Fruit fly (Drosophila melanogaster) whole organism, larva: Measurements from ENCODE around the gene Cpr65Aw.

Experiments
- noc ChIP-seq: fragments of 200-800 bp; sonication (Bioruptor generic); optimal IDR thresholded peaks from 3 replicates; lab custom pipeline; 2019; ENCODE audit warnings: missing biosample characterization, mild to moderate bottlenecking, missing genetic modification characterization, moderate library complexity

Gene Cpr65Aw

dm6 chr3L:6129591-6129990 lies 12.6 kb downstream of the Cpr65Aw start:
- TF ChIP-seq noc: no peak

dm6 chr3L:6125409-6125689 lies 16.9 kb downstream of the Cpr65Aw start:
- TF ChIP-seq noc: no peak

DNA sequence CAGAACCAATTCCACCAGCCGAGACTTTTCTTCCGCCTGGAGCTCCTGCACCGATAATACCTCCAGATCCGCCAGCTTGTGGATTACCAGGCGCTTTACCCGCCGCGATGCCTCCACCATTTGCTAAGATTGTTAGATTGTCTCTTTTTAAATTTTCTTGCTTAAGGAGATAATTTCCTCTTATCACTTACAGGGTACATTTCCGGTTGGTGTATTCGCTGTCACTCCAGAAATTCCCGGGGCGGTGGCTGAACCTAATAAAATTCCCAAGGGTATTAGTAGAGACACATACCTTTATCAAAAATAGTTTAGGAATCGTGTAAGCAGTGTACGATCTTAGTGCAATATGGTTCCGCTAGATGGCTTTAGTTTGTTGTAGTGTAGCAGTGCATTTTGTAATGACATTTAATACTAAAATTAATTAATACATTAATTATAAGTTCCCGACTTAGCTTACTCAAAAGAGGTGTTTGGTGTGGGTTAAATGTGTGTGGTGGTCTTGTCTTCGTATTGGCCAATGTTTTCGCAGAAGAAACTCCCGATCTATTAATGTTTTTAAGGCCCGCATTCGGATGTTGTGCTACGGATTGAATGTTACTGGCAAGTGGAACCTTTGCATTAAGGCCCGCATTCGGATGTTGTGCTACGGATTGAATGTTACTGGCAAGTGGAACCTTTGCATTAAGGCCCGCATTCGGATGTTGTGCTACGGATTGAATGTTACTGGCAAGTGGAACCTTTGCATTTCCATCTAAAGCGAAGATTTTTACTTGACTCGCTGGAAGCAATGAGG lies 17.4 kb downstream of the Cpr65Aw start:
- TF ChIP-seq noc: no peak

dm6 chr3L:6116881-6117280 lies 25.3 kb downstream of the Cpr65Aw start:
- TF ChIP-seq noc: no peak

DNA sequence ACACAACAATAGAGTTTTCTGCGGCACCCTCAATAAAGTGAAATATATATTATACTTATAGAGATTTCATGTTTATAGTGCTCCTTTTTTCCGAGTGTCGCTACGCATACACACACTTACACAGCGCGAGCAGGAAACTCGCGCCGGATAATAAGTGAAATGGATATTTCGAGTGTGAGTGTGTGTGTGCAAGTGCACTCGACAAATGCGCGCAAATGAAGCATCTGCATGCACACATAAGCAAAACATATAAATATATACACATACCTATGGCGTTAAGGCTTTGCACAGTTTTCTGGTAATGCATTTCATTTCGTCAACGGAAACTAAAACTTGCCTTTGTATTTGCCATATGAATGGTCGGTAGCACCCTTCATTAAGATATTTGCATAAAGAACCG lies 26.7 kb downstream of the Cpr65Aw start:
- no peak for TF ChIP-seq noc

- no peak for TF ChIP-seq noc
These were observed 30.8 kb downstream of the Cpr65Aw start for dm6 chr3L:6111458-6111857.

- TF ChIP-seq noc: no peak
These were observed 31.4 kb downstream of the Cpr65Aw start for dm6 chr3L:6110673-6111449.

DNA sequence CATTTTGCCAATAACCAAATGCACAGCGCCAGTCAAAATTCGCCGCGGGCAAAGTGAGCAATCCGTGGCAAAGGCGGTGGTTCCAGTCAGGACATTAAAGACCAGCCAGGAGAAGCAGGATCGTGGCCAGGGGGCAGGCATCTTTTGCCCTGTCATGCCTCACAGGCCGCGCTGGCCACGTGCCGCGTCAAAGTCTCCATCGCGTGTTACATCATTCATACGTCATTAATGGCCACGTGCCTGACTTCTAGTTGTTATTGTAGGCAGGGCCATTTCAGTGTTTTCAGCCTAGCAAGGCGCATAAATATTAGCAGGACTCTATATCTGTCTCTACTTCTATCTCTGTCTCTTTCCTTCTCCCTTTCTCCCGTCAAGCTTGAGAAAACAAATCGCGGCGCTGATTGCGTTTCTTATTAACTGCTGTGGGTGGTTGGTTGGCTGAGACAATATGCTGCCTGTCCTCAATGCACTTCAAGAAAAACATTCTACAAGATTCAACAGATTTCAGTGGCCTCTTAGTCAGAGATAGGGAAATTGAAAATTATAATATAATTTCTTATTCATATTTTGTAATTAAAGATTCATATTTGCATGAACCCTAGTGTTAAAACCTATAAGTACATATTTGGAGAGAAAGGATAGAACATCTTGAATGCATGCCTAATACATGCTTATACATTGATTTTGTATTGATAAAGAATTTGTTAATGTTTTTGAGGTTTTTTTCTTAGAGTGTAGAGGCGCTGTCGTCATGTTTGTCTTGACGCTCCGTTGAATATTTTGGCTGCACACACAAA lies 33.8 kb downstream of the Cpr65Aw start:
- TF ChIP-seq noc: no peak

DNA sequence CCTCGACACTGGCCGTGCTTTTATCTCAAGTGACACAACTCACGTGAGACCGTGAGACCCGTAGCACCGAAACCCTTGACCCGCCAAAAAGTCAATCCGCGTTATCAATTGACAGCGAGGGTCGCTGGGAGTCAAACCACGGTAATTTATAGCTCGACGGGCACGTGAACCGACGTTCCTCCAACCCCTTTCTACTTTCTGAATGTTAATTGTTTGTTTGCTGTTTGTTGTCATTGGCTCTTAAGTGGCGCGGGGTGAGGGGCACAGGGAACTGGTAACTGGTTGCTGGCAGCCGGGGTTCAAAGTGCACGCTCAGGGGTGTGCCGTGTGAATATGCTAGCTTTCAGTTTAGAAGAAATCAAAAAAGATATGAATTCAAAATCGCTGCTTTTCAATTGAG lies 35.5 kb downstream of the Cpr65Aw start:
- TF ChIP-seq noc: no peak

- no peak for TF ChIP-seq noc
These were observed 36.8 kb downstream of the Cpr65Aw start for dm6 chr3L:6105435-6105834.

DNA sequence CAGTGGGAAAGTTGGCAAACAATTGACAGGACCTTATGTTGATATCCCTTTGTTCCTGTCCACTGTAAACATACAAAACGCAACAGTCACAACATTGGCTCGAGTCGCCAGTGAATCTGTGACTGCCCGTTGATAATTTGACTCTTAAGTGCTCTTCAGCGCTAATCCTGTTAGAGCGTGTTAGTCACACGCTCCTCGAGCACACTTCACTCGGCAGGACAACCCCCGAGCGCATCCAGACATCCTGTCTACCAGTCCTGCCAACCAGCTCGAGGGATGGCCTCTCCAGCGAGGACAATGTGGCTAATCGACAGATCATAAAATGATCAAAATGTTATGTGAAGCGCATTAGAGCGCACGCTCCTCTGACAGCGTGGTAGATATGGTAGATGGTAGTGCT lies 37.7 kb downstream of the Cpr65Aw start:
- TF ChIP-seq noc: no peak

DNA sequence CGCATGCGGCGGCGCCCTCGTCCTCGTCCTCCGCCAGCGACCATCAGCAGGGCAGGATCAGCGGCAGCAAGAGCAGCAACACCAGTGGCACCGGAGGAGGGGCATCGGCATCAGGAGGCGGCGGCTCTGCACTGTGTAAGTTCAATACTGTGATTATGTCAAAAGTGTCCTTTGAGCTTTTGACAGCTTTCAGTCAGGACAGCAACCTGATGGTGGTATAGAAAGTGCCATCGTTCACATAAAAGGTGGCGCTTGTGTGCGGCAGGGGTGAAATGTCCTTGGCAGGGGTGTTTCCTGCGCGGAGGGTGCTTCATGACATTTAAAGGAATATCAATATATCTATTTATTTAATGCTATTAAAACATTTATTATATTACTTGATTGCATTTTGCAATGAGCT lies 38.6 kb downstream of the Cpr65Aw start:
- TF ChIP-seq noc: no peak

- no peak for TF ChIP-seq noc
These were observed 44.9 kb downstream of the Cpr65Aw start, which contains the start of gene Ets65A for dm6 chr3L:6097270-6097669. TSS of gene Ets65A (plus strand) at chr3L:6097617.

dm6 chr3L:6094697-6095096 lies 47.5 kb downstream of the Cpr65Aw start, which contains the start of the genes CG10467 and loj:
TSS of gene CG10467 (minus strand) at chr3L:6094747.
TSS of gene loj (plus strand) at chr3L:6094987.
- TF ChIP-seq noc: peak; percentile 92

DNA sequence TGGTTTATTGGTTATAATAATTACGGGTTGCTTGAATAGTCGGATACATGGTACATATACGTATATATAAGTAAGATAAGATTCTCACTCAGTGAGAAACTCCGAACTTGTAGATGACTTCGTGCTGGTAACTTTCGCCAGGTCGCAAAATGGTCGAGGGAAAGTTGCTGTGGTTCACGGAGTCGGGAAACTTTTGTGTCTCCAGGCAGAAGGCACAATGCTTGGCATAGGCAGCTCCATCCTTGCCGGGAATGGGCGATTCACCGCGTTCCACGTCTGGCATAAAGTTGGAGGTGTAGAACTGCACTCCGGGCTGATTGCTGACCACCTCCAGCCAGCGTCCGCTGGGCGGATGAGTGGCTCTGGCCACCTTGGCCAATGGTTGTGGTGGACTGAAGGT lies 49.0 kb downstream of the Cpr65Aw start, which contains the start of gene CG10469:
Gene CG10469 (minus strand): TSS at position 101 of the 400 bp plus-strand sequence.
- TF ChIP-seq noc: no peak
